Fruit fly (Drosophila melanogaster): Measurements from ENCODE around the gene CG15767.

DNA sequence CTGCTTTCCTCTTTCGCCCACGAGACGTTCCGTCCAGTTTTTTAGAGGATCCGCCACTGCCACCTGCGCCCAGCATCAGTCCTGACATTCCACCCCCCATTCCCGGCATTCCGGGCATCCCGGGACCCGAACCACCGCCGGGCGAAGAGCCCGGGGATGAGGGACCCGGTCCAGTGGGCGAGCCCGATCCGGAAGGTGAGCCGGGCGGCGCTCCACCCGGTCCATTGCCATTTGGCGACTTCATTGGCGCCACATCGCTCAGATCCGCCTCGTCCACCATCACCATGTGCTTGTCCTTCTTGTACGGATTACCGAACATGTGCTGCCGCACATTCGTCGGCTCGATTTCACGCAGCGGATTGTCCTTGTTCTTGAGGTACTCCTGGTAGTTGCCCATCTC lies 47.7 kb upstream of the CG15767 start:
- TF ChIP-seq CG8478 (optimal IDR thresholded peaks at IDR 0.05): no peak
- no peak for TF ChIP-seq psq (optimal IDR thresholded peaks at IDR 0.05)
- no peak for TF ChIP-seq usp (GFP tag; optimal IDR thresholded peaks at IDR 0.05)
